Worm (Caenorhabditis elegans) whole organism, late embryonic: Measurements from ENCODE around the gene R05G6.5.

ENCODE experiments used
- C08G9.2 ChIP-seq: sonication (generic microtip); optimal IDR thresholded peaks from 2 replicates; lab custom pipeline; 2016; ENCODE audit warnings: mild to moderate bottlenecking, missing genetic modification characterization, moderate library complexity, missing compliant biosample characterization
- C38D4.7 ChIP-seq: fragments of 200-800 bp; sonication (Bioruptor generic); optimal IDR thresholded peaks from 2 replicates; lab custom pipeline; 2018; ENCODE audit warnings: mild to moderate bottlenecking, missing genetic modification characterization, moderate library complexity, missing compliant biosample characterization
- F13H6.1 ChIP-seq: sonication (generic microtip); optimal IDR thresholded peaks from 2 replicates; lab custom pipeline; 2016; ENCODE audit warnings: missing genetic modification characterization, missing compliant biosample characterization
- K09A11.1 ChIP-seq: sonication (generic microtip); optimal IDR thresholded peaks from 2 replicates; lab custom pipeline; 2017; ENCODE audit warnings: antibody characterized with exemption, mild to moderate bottlenecking, missing genetic modification characterization, missing compliant biosample characterization; ENCODE audit not compliant: insufficient read depth
- Y22D7AL.16 ChIP-seq: sonication (generic microtip); optimal IDR thresholded peaks from 2 replicates; lab custom pipeline; 2016; ENCODE audit warnings: missing genetic modification characterization, missing compliant biosample characterization
- ceh-14 ChIP-seq: sonication (generic microtip); optimal IDR thresholded peaks from 2 replicates; lab custom pipeline; 2016; ENCODE audit warnings: missing genotype, missing genetic modification characterization, missing compliant biosample characterization
- ceh-18 ChIP-seq: sonication (generic microtip); optimal IDR thresholded peaks from 2 replicates; lab custom pipeline; 2016; ENCODE audit warnings: missing genetic modification characterization, missing compliant biosample characterization
- ceh-2 ChIP-seq: sonication (generic microtip); optimal IDR thresholded peaks from 2 replicates; lab custom pipeline; 2016; ENCODE audit warnings: missing genotype, missing genetic modification characterization, missing compliant biosample characterization
- ceh-22 ChIP-seq: sonication (generic microtip); optimal IDR thresholded peaks from 2 replicates; lab custom pipeline; 2017; ENCODE audit warnings: missing biosample characterization, missing genetic modification characterization
- ceh-24 ChIP-seq: sonication (generic microtip); optimal IDR thresholded peaks from 2 replicates; lab custom pipeline; 2016; ENCODE audit warnings: mild to moderate bottlenecking, missing genetic modification characterization, missing compliant biosample characterization
- ceh-30 ChIP-seq: fragments of 150-350 bp; optimal IDR thresholded peaks from 2 replicates; lab custom pipeline; 2014; ENCODE audit warnings: missing biosample characterization, missing genetic modification characterization
- ceh-45 ChIP-seq: fragments of 200-800 bp; sonication (Bioruptor generic); IDR thresholded peaks from 2 replicates; pipeline ENCODE4 v1.3.6; 2022; ENCODE audit warnings: missing genetic modification reagents, missing genetic modification characterization, missing compliant biosample characterization
- ceh-48 ChIP-seq: sonication (generic microtip); optimal IDR thresholded peaks from 2 replicates; lab custom pipeline; 2016; ENCODE audit warnings: missing genetic modification characterization, inconsistent platforms, missing compliant biosample characterization
- ceh-6 ChIP-seq: fragments of 200-800 bp; sonication (Bioruptor generic); optimal IDR thresholded peaks from 2 replicates; lab custom pipeline; 2018; ENCODE audit warnings: mild to moderate bottlenecking, missing genetic modification characterization, missing compliant biosample characterization
- ceh-9 ChIP-seq: sonication (generic microtip); optimal IDR thresholded peaks from 2 replicates; lab custom pipeline; 2016; ENCODE audit warnings: mild to moderate bottlenecking, missing genetic modification characterization, inconsistent platforms, missing compliant biosample characterization
- che-1 ChIP-seq: sonication (generic microtip); optimal IDR thresholded peaks from 2 replicates; lab custom pipeline; 2016; ENCODE audit warnings: mild to moderate bottlenecking, missing genetic modification characterization, missing compliant biosample characterization
- dmd-4 ChIP-seq: sonication (generic microtip); optimal IDR thresholded peaks from 2 replicates; lab custom pipeline; 2016; ENCODE audit warnings: borderline replicate concordance, missing genetic modification characterization, missing compliant biosample characterization
- dve-1 ChIP-seq: sonication (generic microtip); optimal IDR thresholded peaks from 2 replicates; lab custom pipeline; 2017; ENCODE audit warnings: antibody characterized with exemption, mild to moderate bottlenecking, missing genetic modification characterization, missing compliant biosample characterization
- elt-2 ChIP-seq: sonication (generic microtip); optimal IDR thresholded peaks from 2 replicates; lab custom pipeline; 2016; ENCODE audit warnings: missing genetic modification reagents, missing genetic modification characterization, missing compliant biosample characterization
- elt-4 ChIP-seq: sonication (generic microtip); optimal IDR thresholded peaks from 2 replicates; lab custom pipeline; 2016; ENCODE audit warnings: missing genetic modification characterization, missing compliant biosample characterization
- fkh-6 ChIP-seq: sonication (generic microtip); optimal IDR thresholded peaks from 2 replicates; lab custom pipeline; 2016; ENCODE audit warnings: missing genetic modification characterization, missing compliant biosample characterization
- gmeb-2 ChIP-seq: sonication (generic microtip); optimal IDR thresholded peaks from 2 replicates; lab custom pipeline; 2016; ENCODE audit warnings: missing genetic modification characterization, inconsistent platforms, missing compliant biosample characterization
- hlh-13 ChIP-seq: fragments of 200-800 bp; sonication (Bioruptor generic); optimal IDR thresholded peaks from 2 replicates; lab custom pipeline; 2018; ENCODE audit warnings: mild to moderate bottlenecking, missing genetic modification characterization, missing compliant biosample characterization
- hlh-15 ChIP-seq: sonication (generic microtip); optimal IDR thresholded peaks from 2 replicates; lab custom pipeline; 2016; ENCODE audit warnings: missing genetic modification characterization, missing compliant biosample characterization
- lin-11 ChIP-seq: fragments of 200-800 bp; sonication (Bioruptor generic); optimal IDR thresholded peaks from 2 replicates; lab custom pipeline; 2018; ENCODE audit warnings: mild to moderate bottlenecking, missing genetic modification characterization, missing compliant biosample characterization
- madf-2 ChIP-seq: sonication (generic microtip); optimal IDR thresholded peaks from 2 replicates; lab custom pipeline; 2017; ENCODE audit warnings: missing genetic modification characterization, missing compliant biosample characterization
- nfya-1 ChIP-seq: sonication (generic microtip); optimal IDR thresholded peaks from 2 replicates; lab custom pipeline; 2017; ENCODE audit warnings: missing genetic modification characterization, mild to moderate bottlenecking, missing compliant biosample characterization, antibody characterized with exemption, moderate library complexity
- nhr-232 ChIP-seq: sonication (generic microtip); optimal IDR thresholded peaks from 2 replicates; lab custom pipeline; 2016; ENCODE audit warnings: missing genetic modification characterization, missing compliant biosample characterization
- odd-2 ChIP-seq: sonication (generic microtip); optimal IDR thresholded peaks from 2 replicates; lab custom pipeline; 2017; ENCODE audit warnings: antibody characterized with exemption, mild to moderate bottlenecking, missing genetic modification characterization, missing compliant biosample characterization
- pag-3 ChIP-seq: sonication (generic microtip); optimal IDR thresholded peaks from 2 replicates; lab custom pipeline; 2016; ENCODE audit warnings: missing compliant biosample characterization, missing genetic modification characterization, borderline replicate concordance
- pat-9 ChIP-seq: fragments of 200-800 bp; sonication (Bioruptor generic); optimal IDR thresholded peaks from 2 replicates; lab custom pipeline; 2018; ENCODE audit warnings: mild to moderate bottlenecking, missing genetic modification characterization, moderate library complexity, missing compliant biosample characterization
- pqm-1 ChIP-seq: sonication (generic microtip); optimal IDR thresholded peaks from 2 replicates; lab custom pipeline; 2016; ENCODE audit warnings: missing genetic modification characterization, missing compliant biosample characterization
- rnt-1 ChIP-seq: sonication (generic microtip); optimal IDR thresholded peaks from 2 replicates; lab custom pipeline; 2016; ENCODE audit warnings: missing genetic modification characterization, missing compliant biosample characterization
- sox-2 ChIP-seq: fragments of 200-800 bp; sonication (Bioruptor generic); IDR thresholded peaks from 2 replicates; pipeline ENCODE4 v1.3.6; 2022; ENCODE audit warnings: missing genetic modification reagents, missing genetic modification characterization, missing compliant biosample characterization
- sox-4 ChIP-seq: sonication (generic microtip); optimal IDR thresholded peaks from 2 replicates; lab custom pipeline; 2017; ENCODE audit warnings: mild to moderate bottlenecking, missing genetic modification characterization, inconsistent platforms, missing compliant biosample characterization
- tbx-7 ChIP-seq: sonication (generic microtip); optimal IDR thresholded peaks from 2 replicates; lab custom pipeline; 2016; ENCODE audit warnings: missing genotype, missing genetic modification characterization, missing compliant biosample characterization
- ttx-3 ChIP-seq: sonication (generic microtip); optimal IDR thresholded peaks from 2 replicates; lab custom pipeline; 2016; ENCODE audit warnings: missing genetic modification reagents, missing genetic modification characterization, missing compliant biosample characterization
- unc-42 ChIP-seq: sonication (generic microtip); optimal IDR thresholded peaks from 2 replicates; lab custom pipeline; 2016; ENCODE audit warnings: missing genotype, missing genetic modification characterization, missing compliant biosample characterization
- zip-5 ChIP-seq: sonication (generic microtip); optimal IDR thresholded peaks from 2 replicates; lab custom pipeline; 2016; ENCODE audit warnings: missing genetic modification characterization, missing compliant biosample characterization

R05G6.5 gene

DNA sequence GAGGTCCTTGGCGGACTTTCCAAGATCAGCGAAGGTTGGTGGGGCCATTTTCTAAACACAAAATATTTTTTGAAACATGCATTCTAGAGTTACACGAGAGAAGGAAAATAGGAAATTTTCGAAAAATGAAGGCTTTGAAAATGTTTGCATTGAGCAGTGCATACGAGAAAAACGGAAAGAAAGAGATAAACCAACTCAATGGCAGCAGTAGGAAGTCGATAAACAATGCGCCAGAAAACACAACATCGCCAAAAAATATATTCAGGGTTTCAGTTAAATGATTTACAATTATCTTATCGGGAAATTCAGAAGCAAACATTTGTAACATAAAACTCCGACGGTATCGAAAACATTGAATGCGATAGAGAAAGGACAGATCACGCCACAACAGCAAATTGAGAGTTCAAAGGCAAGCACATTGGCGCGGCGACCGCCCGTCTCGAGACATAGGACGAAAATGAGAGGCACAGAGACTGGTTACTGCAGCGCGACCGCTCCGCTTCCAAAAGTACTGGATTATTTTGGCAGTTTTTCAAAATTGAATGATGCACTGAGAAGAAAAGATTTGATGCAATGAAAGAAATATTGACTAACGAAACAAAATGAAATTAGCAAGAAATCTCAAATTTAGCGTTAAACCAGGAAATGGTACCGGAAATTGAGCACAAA lies at the start of gene R05G6.5, which contains the start of gene vdac-1:
TSS of gene R05G6.5 (plus strand) at position 527 of the 669 bp plus-strand sequence.
TSS of gene vdac-1 (minus strand) at position 51 of the 669 bp plus-strand sequence.
- TF ChIP-seq ceh-18 (tag; lab: Kevin White, UChicago) (peak; percentile 31), zip-5 (tag; lab: Kevin White, UChicago) (no peak), ceh-48 (no peak), nfya-1 (tag; lab: Kevin White, UChicago) (peak; percentile 32), elt-4 (no peak), dve-1 (tag; lab: Kevin White, UChicago) (peak; percentile 45), unc-42 (tag; lab: Kevin White, UChicago) (peak; percentile 47)

DNA sequence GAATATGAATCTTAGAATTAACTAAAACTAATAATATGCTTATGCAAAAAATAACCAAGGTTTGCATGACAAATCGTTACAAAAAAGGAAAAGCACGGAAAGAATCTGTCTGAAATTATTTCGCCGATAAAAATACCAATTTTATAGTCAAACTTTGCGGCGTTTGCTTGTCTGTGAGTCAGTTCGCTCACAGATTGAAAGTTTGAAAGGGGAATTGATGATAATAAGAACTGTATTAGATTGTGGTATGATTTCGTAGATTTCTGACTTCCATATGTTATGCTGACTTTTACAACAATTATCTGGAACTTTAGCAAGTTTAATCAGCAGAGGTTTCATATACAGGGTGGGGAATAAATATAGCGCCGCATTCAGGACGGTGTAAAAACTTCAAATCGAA lies 47.9 kb upstream of the R05G6.5 start, which contains the start of gene F13B6.2:
TSS of gene F13B6.2 (minus strand) at position 101 of the 400 bp plus-strand sequence.
- TF ChIP-seq sox-4 (tag; lab: Kevin White, UChicago) (no peak), ceh-6 (GFP tag; lab: Kevin White, UChicago) (no peak), pag-3 (no peak), ceh-45 (GFP tag; lab: Robert Waterston, UW) (no peak), ceh-2 (tag; lab: Kevin White, UChicago) (no peak), K09A11.1 (tag; lab: Kevin White, UChicago) (no peak), nhr-232 (tag; lab: Kevin White, UChicago) (no peak), ceh-24 (no peak)

DNA sequence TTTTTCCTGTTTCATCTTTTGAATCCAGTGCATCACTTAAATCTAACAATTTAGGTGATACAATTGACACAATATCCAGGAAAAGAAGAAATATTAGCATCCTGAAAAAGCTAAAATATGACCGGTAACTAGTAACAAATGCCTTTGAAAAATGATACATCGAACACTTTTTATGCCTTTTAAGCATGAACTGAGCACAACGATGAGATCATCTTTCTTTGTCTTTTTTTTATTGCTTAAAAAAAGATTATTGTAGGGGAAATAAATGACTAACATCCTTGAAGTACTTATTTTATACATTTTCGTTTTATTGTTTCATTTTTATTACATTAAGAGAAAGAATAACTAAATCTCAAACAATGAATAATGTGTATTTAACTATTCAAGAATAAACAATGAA lies 42.3 kb upstream of the R05G6.5 start, which contains the start of gene F13B6.3:
TSS of gene F13B6.3 (minus strand) at position 101 of the 400 bp plus-strand sequence.
- TF ChIP-seq rnt-1 (tag; lab: Kevin White, UChicago) (no peak), sox-2 (GFP tag; lab: Robert Waterston, UW) (no peak), hlh-13 (GFP tag; lab: Kevin White, UChicago) (no peak), ceh-45 (GFP tag; lab: Robert Waterston, UW) (no peak), ceh-22 (tag; lab: Kevin White, UChicago) (no peak), hlh-15 (no peak), sox-4 (tag; lab: Kevin White, UChicago) (no peak), C38D4.7 (GFP tag; lab: Kevin White, UChicago) (no peak)
- TF ChIP-seq, all 69 proteins: peak for 0

DNA sequence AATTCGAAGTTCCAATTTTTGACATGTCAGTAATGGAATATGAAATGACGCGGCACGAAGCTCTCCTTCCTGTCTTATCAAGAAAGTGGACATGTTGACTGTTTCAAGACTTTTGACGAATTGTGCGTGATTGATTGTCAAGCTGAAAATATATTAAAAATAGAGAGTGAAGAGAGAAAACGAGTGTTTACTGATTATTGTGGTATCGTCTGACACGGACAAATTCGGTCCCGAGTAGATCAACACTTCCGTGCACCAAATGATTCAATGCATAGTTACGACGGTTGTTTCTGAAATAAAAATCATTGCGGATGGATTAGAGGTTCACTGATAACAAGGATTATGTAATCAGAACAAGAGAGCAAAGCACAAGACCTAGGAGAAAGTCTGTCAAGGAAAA lies 41.0 kb upstream of the R05G6.5 start:
- no peak for TF ChIP-seq che-1
- no peak for TF ChIP-seq F13H6.1
- TF ChIP-seq lin-11 (tag; lab: Kevin White, UChicago) = no peak
- TF ChIP-seq nhr-232 (tag; lab: Kevin White, UChicago) = no peak
- no peak for TF ChIP-seq elt-4
- TF ChIP-seq ceh-45 (GFP tag; lab: Robert Waterston, UW) = no peak
- TF ChIP-seq elt-2 (tag; lab: Kevin White, UChicago) = no peak
- no peak for TF ChIP-seq pag-3
- TF ChIP-seq, all 69 proteins: peak for 0

DNA sequence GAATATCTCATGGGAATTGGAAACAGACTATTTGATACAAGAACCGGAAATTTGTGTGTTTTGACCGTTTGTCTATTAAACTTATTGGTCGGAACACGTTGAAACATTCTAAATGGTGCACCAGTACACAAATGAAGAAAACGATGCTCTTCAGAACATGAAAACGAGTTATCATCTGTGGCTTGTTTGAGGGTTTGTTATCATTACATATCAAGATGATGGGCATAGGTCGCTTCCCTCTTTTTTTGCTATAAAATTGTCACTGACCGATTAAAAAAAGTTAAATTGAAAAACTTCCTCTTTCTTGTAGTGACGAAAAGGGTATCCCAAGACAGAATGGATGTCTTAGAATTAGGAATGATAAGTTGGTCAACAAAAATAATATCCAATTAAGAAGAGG lies 39.5 kb upstream of the R05G6.5 start:
- TF ChIP-seq ceh-2 (tag; lab: Kevin White, UChicago) (no peak), dmd-4 (tag; lab: Kevin White, UChicago) (no peak), pat-9 (no peak), gmeb-2 (no peak), dve-1 (tag; lab: Kevin White, UChicago) (no peak)

DNA sequence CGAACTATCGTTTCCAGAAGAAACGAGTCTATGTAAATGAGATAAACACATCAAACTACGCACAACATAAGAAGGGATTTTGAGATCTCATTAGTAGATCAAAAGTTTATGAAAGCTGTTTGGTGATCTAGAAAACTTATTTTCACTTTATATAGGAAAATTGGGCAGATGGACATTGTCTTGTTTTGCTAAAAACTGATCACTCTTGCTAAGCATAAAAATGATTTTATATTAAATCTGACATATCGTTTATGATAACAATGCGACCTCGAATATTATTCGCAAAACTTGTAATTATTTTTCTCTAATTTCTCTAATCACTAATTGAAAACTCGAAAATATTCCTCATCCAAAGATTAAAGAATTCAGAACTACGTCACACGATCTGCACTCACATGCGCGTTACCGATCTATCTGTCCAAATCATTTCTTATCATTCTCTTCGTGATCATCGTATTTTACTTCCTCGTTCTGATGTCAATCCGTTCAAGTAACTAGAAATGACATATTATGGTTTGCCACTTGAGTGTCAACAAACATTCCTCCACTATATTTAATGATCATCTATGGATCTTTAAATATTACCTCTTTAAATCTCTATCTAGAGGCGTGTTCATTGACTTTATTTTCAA lies 38.3 kb upstream of the R05G6.5 start, which contains the start of gene F55G1.7:
TSS of gene F55G1.7 (minus strand) at position 51 of the 632 bp plus-strand sequence.
- TF ChIP-seq tbx-7 (tag; lab: Kevin White, UChicago) (no peak), odd-2 (tag; lab: Kevin White, UChicago) (no peak), ceh-9 (tag; lab: Kevin White, UChicago) (no peak), ceh-14 (no peak), Y22D7AL.16 (no peak), pqm-1 (tag; lab: Kevin White, UChicago) (no peak), ceh-18 (tag; lab: Kevin White, UChicago) (no peak), ceh-30 (tag; lab: Kevin White, UChicago) (no peak), ceh-6 (GFP tag; lab: Kevin White, UChicago) (no peak), ttx-3 (no peak), elt-2 (tag; lab: Kevin White, UChicago) (no peak), nhr-232 (tag; lab: Kevin White, UChicago) (no peak), ceh-45 (GFP tag; lab: Robert Waterston, UW) (no peak), madf-2 (tag; lab: Kevin White, UChicago) (no peak), pat-9 (no peak), C08G9.2 (tag; lab: Kevin White, UChicago) (no peak), fkh-6 (tag; lab: Kevin White, UChicago) (no peak)
